Worm (Caenorhabditis elegans): ENCODE data around the gene lap-2.

ce11 chrV:13075432-13075831, 31.9 kb downstream of the lap-2 start:
- TF ChIP-seq elt-1 (tag; optimal IDR thresholded peaks at IDR 0.05): no peak
- TF ChIP-seq snpc-4 (tag; optimal IDR thresholded peaks at IDR 0.05): no peak
- TF ChIP-seq lin-13 (GFP tag; optimal IDR thresholded peaks at IDR 0.05): no peak
- no peak for TF ChIP-seq nhr-25 (tag; optimal IDR thresholded peaks at IDR 0.05)
- TF ChIP-seq skn-1 (tag; optimal IDR thresholded peaks at IDR 0.05): no peak
- no peak for TF ChIP-seq unc-62 (GFP tag; optimal IDR thresholded peaks at IDR 0.05)
- no peak for TF ChIP-seq nhr-12 (tag; optimal IDR thresholded peaks at IDR 0.05)

Data from whole organism, L2 larva.